Worm (Caenorhabditis elegans) whole organism, late embryonic: Measurements from ENCODE around the gene ZK470.1.

Experiments
- K02D7.2 ChIP-seq: sonication (generic microtip); optimal IDR thresholded peaks from 2 replicates; lab custom pipeline; 2017; ENCODE audit warnings: mild to moderate bottlenecking, missing genetic modification characterization, missing compliant biosample characterization
- ceh-14 ChIP-seq: sonication (generic microtip); optimal IDR thresholded peaks from 2 replicates; lab custom pipeline; 2016; ENCODE audit warnings: missing genotype, missing genetic modification characterization, missing compliant biosample characterization
- elt-2 ChIP-seq: sonication (generic microtip); optimal IDR thresholded peaks from 2 replicates; lab custom pipeline; 2016; ENCODE audit warnings: missing genetic modification reagents, missing genetic modification characterization, missing compliant biosample characterization
- sox-2 ChIP-seq: fragments of 200-800 bp; sonication (Bioruptor generic); IDR thresholded peaks from 2 replicates; pipeline ENCODE4 v1.3.6; 2022; ENCODE audit warnings: missing genetic modification reagents, missing genetic modification characterization, missing compliant biosample characterization
- tbx-7 ChIP-seq: sonication (generic microtip); optimal IDR thresholded peaks from 2 replicates; lab custom pipeline; 2016; ENCODE audit warnings: missing genotype, missing genetic modification characterization, missing compliant biosample characterization

ZK470.1 gene

DNA sequence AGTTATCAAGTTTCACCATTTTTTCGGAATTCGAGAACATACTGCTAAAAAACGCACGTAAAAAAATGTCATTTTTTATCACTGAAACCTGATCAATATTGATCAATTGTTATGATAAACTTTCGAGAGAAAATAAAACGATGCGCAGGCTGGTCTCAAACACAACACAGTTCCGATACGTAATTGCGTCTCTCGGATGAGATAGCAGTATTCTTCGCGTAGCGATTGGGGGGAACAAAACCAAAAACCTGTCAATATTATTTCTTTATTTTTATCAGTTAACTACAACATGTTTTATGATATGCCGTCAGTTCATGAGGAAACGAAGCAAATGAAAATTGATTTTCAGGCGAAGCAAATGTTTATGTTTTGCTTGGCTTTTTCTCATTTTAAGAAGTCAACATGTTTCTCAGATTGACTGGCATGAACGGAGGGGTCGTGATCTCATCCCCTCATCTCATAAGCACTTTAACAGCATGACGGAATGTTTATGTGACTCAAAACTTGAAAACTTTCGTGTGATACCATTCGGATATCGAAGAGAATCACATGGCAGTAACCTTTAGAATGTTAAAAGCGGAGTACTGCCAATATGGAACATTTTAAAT is 52.1 kb downstream of the ZK470.1 start:
- no peak for TF ChIP-seq K02D7.2
- no peak for TF ChIP-seq ceh-14 (tag; lab: Kevin White, UChicago)
- TF ChIP-seq elt-2 (tag; lab: Kevin White, UChicago): peak; percentile 65
- TF ChIP-seq tbx-7 (tag; lab: Kevin White, UChicago): no peak
- no peak for TF ChIP-seq sox-2 (GFP tag; lab: Robert Waterston, UW)
